Fruit fly (Drosophila melanogaster) whole organism, embryonic: ENCODE data around the gene CG13609.

Source experiments
- Aef1 ChIP-seq: fragments of 200-800 bp; sonication (Bioruptor generic); IDR thresholded peaks from 3 replicates; pipeline ENCODE4 v1.3.6; 2022; ENCODE audit warnings: missing biosample characterization, missing genetic modification characterization
- Bdp1 ChIP-seq: fragments of 200-800 bp; sonication (Bioruptor generic); optimal IDR thresholded peaks from 3 replicates; lab custom pipeline; 2016; ENCODE audit warnings: missing biosample characterization, missing genetic modification characterization
- BtbVII ChIP-seq: fragments of 200-800 bp; sonication (Bioruptor generic); optimal IDR thresholded peaks from 3 replicates; lab custom pipeline; 2017; ENCODE audit warnings: missing biosample characterization, mild to moderate bottlenecking, missing genetic modification characterization
- CG10147 ChIP-seq: fragments of 200-800 bp; sonication (Bioruptor generic); optimal IDR thresholded peaks from 2 replicates; lab custom pipeline; 2019; ENCODE audit warnings: missing biosample characterization, mild to moderate bottlenecking, missing genetic modification characterization, moderate library complexity
- CG10321 ChIP-seq: fragments of 200-800 bp; sonication (Bioruptor generic); IDR thresholded peaks from 2 replicates; pipeline ENCODE4 v1.3.6; 2022; ENCODE audit warnings: missing biosample characterization, missing genetic modification characterization
- CG10366 ChIP-seq: fragments of 200-800 bp; sonication (Bioruptor generic); IDR thresholded peaks from 2 replicates; pipeline ENCODE4 v1.3.6; 2022; ENCODE audit warnings: missing biosample characterization, missing genetic modification characterization
- CG10462 ChIP-seq: fragments of 200-800 bp; sonication (Bioruptor generic); optimal IDR thresholded peaks from 2 replicates; lab custom pipeline; 2016; ENCODE audit warnings: missing biosample characterization, missing genetic modification characterization
- CG10654 ChIP-seq: fragments of 200-800 bp; sonication (Bioruptor generic); optimal IDR thresholded peaks from 2 replicates; lab custom pipeline; 2016; ENCODE audit warnings: missing biosample characterization, missing genetic modification characterization
- CG13894 ChIP-seq: fragments of 200-800 bp; sonication (Bioruptor generic); optimal IDR thresholded peaks from 3 replicates; lab custom pipeline; 2018; ENCODE audit warnings: missing biosample characterization, mild to moderate bottlenecking, missing genetic modification characterization, moderate library complexity
- CG14014 ChIP-seq: fragments of 200-800 bp; sonication (Bioruptor generic); IDR thresholded peaks from 2 replicates; pipeline ENCODE4 v1.3.6; 2022; ENCODE audit warnings: missing biosample characterization, missing genetic modification characterization
- CG1529 ChIP-seq: fragments of 200-800 bp; sonication (Bioruptor generic); optimal IDR thresholded peaks from 3 replicates; lab custom pipeline; 2018; ENCODE audit warnings: missing biosample characterization, missing genetic modification characterization
- CG15479 ChIP-seq: fragments of 200-800 bp; sonication (Bioruptor generic); optimal IDR thresholded peaks from 3 replicates; lab custom pipeline; 2019; ENCODE audit warnings: missing biosample characterization, mild to moderate bottlenecking, missing genetic modification characterization, moderate library complexity
- CG15514 ChIP-seq: fragments of 200-800 bp; sonication (Bioruptor generic); optimal IDR thresholded peaks from 3 replicates; lab custom pipeline; 2017; ENCODE audit warnings: missing biosample characterization, missing genetic modification characterization, mild to moderate bottlenecking, moderate library complexity, missing genetic modification reagents
- CG1647 ChIP-seq: fragments of 200-800 bp; sonication (Bioruptor generic); optimal IDR thresholded peaks from 3 replicates; lab custom pipeline; 2016; ENCODE audit warnings: missing biosample characterization, missing genetic modification characterization
- CG17912 ChIP-seq: fragments of 200-800 bp; sonication (Bioruptor generic); optimal IDR thresholded peaks from 2 replicates; lab custom pipeline; 2018; ENCODE audit warnings: missing biosample characterization, mild to moderate bottlenecking, missing genetic modification characterization
- CG2199 ChIP-seq: fragments of 200-800 bp; sonication (Bioruptor generic); IDR thresholded peaks from 3 replicates; pipeline ENCODE4 v1.3.6; 2022; ENCODE audit warnings: missing biosample characterization, missing genetic modification characterization
- CG31388 ChIP-seq: fragments of 200-800 bp; sonication (Bioruptor generic); optimal IDR thresholded peaks from 2 replicates; lab custom pipeline; 2016; ENCODE audit warnings: missing biosample characterization, missing genetic modification characterization
- CG31441 ChIP-seq: fragments of 200-800 bp; sonication (Bioruptor generic); IDR thresholded peaks from 2 replicates; pipeline ENCODE4 v1.3.6; 2022; ENCODE audit warnings: missing biosample characterization, missing genetic modification characterization
- CG33213 ChIP-seq: fragments of 200-800 bp; sonication (Bioruptor generic); optimal IDR thresholded peaks from 3 replicates; lab custom pipeline; 2016; ENCODE audit warnings: missing biosample characterization, missing genetic modification characterization
- CG34376 ChIP-seq: fragments of 200-800 bp; sonication (Bioruptor generic); optimal IDR thresholded peaks from 2 replicates; lab custom pipeline; 2018; ENCODE audit warnings: missing biosample characterization, mild to moderate bottlenecking, missing genetic modification characterization
- CG3726 ChIP-seq: fragments of 200-800 bp; sonication (Bioruptor generic); IDR thresholded peaks from 3 replicates; pipeline ENCODE4, ENCODE4 v1.3.6; 2022; ENCODE audit warnings: missing biosample characterization, missing genetic modification characterization
- CG42726 ChIP-seq: fragments of 200-800 bp; sonication (Bioruptor generic); IDR thresholded peaks from 2 replicates; pipeline ENCODE4 v1.3.6; 2022; ENCODE audit warnings: missing biosample characterization, missing genetic modification characterization; ENCODE audit not compliant: partially characterized antibody
- CG4282 ChIP-seq: fragments of 200-800 bp; sonication (Bioruptor generic); optimal IDR thresholded peaks from 2 replicates; lab custom pipeline; 2016; ENCODE audit warnings: missing biosample characterization, missing genetic modification characterization
- CG6654 ChIP-seq: fragments of 200-800 bp; sonication (Bioruptor generic); optimal IDR thresholded peaks from 2 replicates; lab custom pipeline; 2017; ENCODE audit warnings: missing biosample characterization, mild to moderate bottlenecking, missing genetic modification characterization
- CG6683 ChIP-seq: fragments of 200-800 bp; sonication (Bioruptor generic); optimal IDR thresholded peaks from 2 replicates; lab custom pipeline; 2017; ENCODE audit warnings: missing biosample characterization, mild to moderate bottlenecking, missing genetic modification characterization, missing genetic modification reagents
- CG7786 ChIP-seq: fragments of 200-800 bp; sonication (Bioruptor generic); optimal IDR thresholded peaks from 2 replicates; lab custom pipeline; 2016; ENCODE audit warnings: missing biosample characterization, missing genetic modification characterization
- CG7928 ChIP-seq: fragments of 200-800 bp; sonication (Bioruptor generic); optimal IDR thresholded peaks from 2 replicates; lab custom pipeline; 2017; ENCODE audit warnings: missing biosample characterization, mild to moderate bottlenecking, missing genetic modification characterization
- CG8359 ChIP-seq: fragments of 200-800 bp; sonication (Bioruptor generic); optimal IDR thresholded peaks from 2 replicates; lab custom pipeline; 2017; ENCODE audit warnings: missing biosample characterization, mild to moderate bottlenecking, missing genetic modification characterization, borderline replicate concordance
- Lpt ChIP-seq: fragments of >200 bp; optimal IDR thresholded peaks from 2 replicates; lab custom pipeline; 2018; ENCODE audit warnings: missing biosample characterization, missing genetic modification characterization
- Ptx1 ChIP-seq: fragments of 200-800 bp; sonication (Bioruptor generic); IDR thresholded peaks from 2 replicates; pipeline ENCODE4 v1.3.6; 2022; ENCODE audit warnings: missing biosample characterization, missing genetic modification characterization
- Spps ChIP-seq: fragments of 200-800 bp; sonication (Bioruptor generic); optimal IDR thresholded peaks from 2 replicates; lab custom pipeline; 2018; ENCODE audit warnings: missing biosample characterization, mild to moderate bottlenecking, missing genetic modification characterization
- Sry-β ChIP-seq: fragments of 200-800 bp; sonication (Bioruptor generic); optimal IDR thresholded peaks from 2 replicates; lab custom pipeline; 2018; ENCODE audit warnings: missing biosample characterization, mild to moderate bottlenecking, missing genetic modification characterization, moderate library complexity
- Tbp ChIP-seq: fragments of >200 bp; optimal IDR thresholded peaks from 2 replicates; lab custom pipeline; 2018; ENCODE audit warnings: missing biosample characterization, missing genetic modification characterization
- abd-A ChIP-seq: fragments of 200-800 bp; sonication (Bioruptor generic); optimal IDR thresholded peaks from 3 replicates; lab custom pipeline; 2019; ENCODE audit warnings: missing biosample characterization, mild to moderate bottlenecking, missing genetic modification characterization, moderate library complexity
- bab2 ChIP-seq: fragments of 200-800 bp; sonication (Bioruptor generic); optimal IDR thresholded peaks from 2 replicates; lab custom pipeline; 2016; ENCODE audit warnings: missing biosample characterization, missing genetic modification characterization
- bcd ChIP-seq: fragments of 200-800 bp; sonication (Bioruptor generic); optimal IDR thresholded peaks from 2 replicates; lab custom pipeline; 2017; ENCODE audit warnings: missing biosample characterization, mild to moderate bottlenecking, missing genetic modification characterization
- bigmax ChIP-seq: fragments of 200-800 bp; sonication (Bioruptor generic); optimal IDR thresholded peaks from 2 replicates; lab custom pipeline; 2018; ENCODE audit warnings: missing biosample characterization, mild to moderate bottlenecking, missing genetic modification characterization
- br ChIP-seq: fragments of >200 bp; optimal IDR thresholded peaks from 2 replicates; lab custom pipeline; 2017
- ci ChIP-seq: fragments of 200-800 bp; sonication (Bioruptor generic); IDR thresholded peaks from 3 replicates; pipeline ENCODE4 v1.3.6; 2022; ENCODE audit warnings: missing biosample characterization, missing genetic modification characterization
- croc ChIP-seq: fragments of 200-800 bp; sonication (Bioruptor generic); conservative IDR thresholded peaks from 3 replicates; pipeline ENCODE4 v1.3.6; 2022; ENCODE audit warnings: missing biosample characterization, missing genetic modification characterization
- cwo ChIP-seq: fragments of 200-800 bp; sonication (Bioruptor generic); optimal IDR thresholded peaks from 3 replicates; lab custom pipeline; 2017; ENCODE audit warnings: missing biosample characterization, missing genetic modification characterization, mild to moderate bottlenecking, moderate library complexity, missing genetic modification reagents
- fru ChIP-seq: fragments of >200 bp; optimal IDR thresholded peaks from 2 replicates; lab custom pipeline; 2017
- gcm ChIP-seq: fragments of 200-800 bp; sonication (Bioruptor generic); optimal IDR thresholded peaks from 2 replicates; lab custom pipeline; 2019; ENCODE audit warnings: missing biosample characterization, mild to moderate bottlenecking, missing genetic modification characterization, moderate library complexity
- ham ChIP-seq: fragments of 200-800 bp; sonication (Bioruptor generic); IDR thresholded peaks from 2 replicates; pipeline ENCODE4 v1.3.6; 2022; ENCODE audit warnings: missing biosample characterization, missing genetic modification characterization
- hth ChIP-seq: fragments of >200 bp; optimal IDR thresholded peaks from 2 replicates; lab custom pipeline; 2017; ENCODE audit warnings: inconsistent platforms
- inv ChIP-seq: fragments of 200-800 bp; sonication (Bioruptor generic); IDR thresholded peaks from 2 replicates; pipeline ENCODE4 v1.3.6; 2022; ENCODE audit warnings: missing biosample characterization, missing genetic modification characterization; ENCODE audit not compliant: partially characterized antibody
- kni ChIP-seq: fragments of 200-800 bp; sonication (Bioruptor generic); optimal IDR thresholded peaks from 3 replicates; lab custom pipeline; 2017; ENCODE audit warnings: mild to moderate bottlenecking, missing biosample characterization, missing genetic modification reagents, missing genetic modification characterization
- knrl ChIP-seq: fragments of 200-800 bp; sonication (Bioruptor generic); IDR thresholded peaks from 3 replicates; pipeline ENCODE4 v1.3.6; 2022; ENCODE audit warnings: missing biosample characterization, missing genetic modification characterization; ENCODE audit not compliant: partially characterized antibody
- nau ChIP-seq: fragments of 200-800 bp; sonication (Bioruptor generic); optimal IDR thresholded peaks from 3 replicates; lab custom pipeline; 2017; ENCODE audit warnings: missing biosample characterization, mild to moderate bottlenecking, missing genetic modification characterization, missing genetic modification reagents
- row ChIP-seq: fragments of 200-800 bp; sonication (Bioruptor generic); IDR thresholded peaks from 3 replicates; pipeline ENCODE4 v1.3.6; 2022; ENCODE audit warnings: missing biosample characterization, missing genetic modification characterization
- scrt ChIP-seq: fragments of 200-800 bp; sonication (Bioruptor generic); optimal IDR thresholded peaks from 2 replicates; lab custom pipeline; 2018; ENCODE audit warnings: missing biosample characterization, mild to moderate bottlenecking, missing genetic modification characterization, moderate library complexity
- trem ChIP-seq: fragments of 200-800 bp; optimal IDR thresholded peaks from 3 replicates; lab custom pipeline; 2019; ENCODE audit warnings: missing biosample characterization, mild to moderate bottlenecking, missing genetic modification characterization, moderate library complexity

CG13609 gene

dm6 chr3R:24188619-24189018 lies 38.2 kb upstream of the CG13609 start, which contains the start of gene CG5515 (continued):
- peak; percentile 54 for TF ChIP-seq trem (tag; lab: Kevin White, UChicago)
- TF ChIP-seq cwo (GFP tag; lab: Kevin White, UChicago): no peak
- peak; percentile 88 for TF ChIP-seq CG10366
- TF ChIP-seq Aef1 (GFP tag; lab: Robert Waterston, UW): peak; percentile 73
- no peak for TF ChIP-seq CG6654 (GFP tag; lab: Kevin White, UChicago)
- TF ChIP-seq CG10147 (GFP tag; lab: Kevin White, UChicago): no peak
- no peak; the same call in 1 of the 2 replicates for TF ChIP-seq CG31441 (GFP tag; lab: Robert Waterston, UW)
- peak; percentile 76 for TF ChIP-seq Bdp1 (GFP tag; lab: Kevin White, UChicago)
- no peak for TF ChIP-seq br
- peak; percentile 10; the same call in 1 of the 3 replicates for TF ChIP-seq CG3726 (GFP tag; lab: Robert Waterston, UW)
- TF ChIP-seq BtbVII (GFP tag; lab: Kevin White, UChicago): no peak
- peak; percentile 81 for TF ChIP-seq inv (GFP tag; lab: Robert Waterston, UW)
- TF ChIP-seq CG15514 (GFP tag; lab: Kevin White, UChicago): peak; percentile 45
- no peak for TF ChIP-seq Tbp (GFP tag; lab: Kevin White, UChicago)
- no peak for TF ChIP-seq fru (lab: Kevin White, UChicago)
- TF ChIP-seq CG4282: peak; percentile 78
- peak; percentile 61 for TF ChIP-seq CG10654 (GFP tag; lab: Kevin White, UChicago)
- TF ChIP-seq CG10321 (GFP tag; lab: Robert Waterston, UW): 0 out of 2 replicates have a peak, but pooled peaks have one; percentile 7
- TF ChIP-seq CG7928 (GFP tag; lab: Kevin White, UChicago): peak; percentile 2
- TF ChIP-seq CG1529 (GFP tag; lab: Kevin White, UChicago): no peak
- TF ChIP-seq Sry-β (GFP tag; lab: Kevin White, UChicago): no peak
- no peak for TF ChIP-seq abd-A (tag; lab: Kevin White, UChicago)
- TF ChIP-seq Ptx1 (GFP tag; lab: Robert Waterston, UW): peak; percentile 88
- TF ChIP-seq CG14014 (GFP tag; lab: Robert Waterston, UW): peak; percentile 70; the same call in 1 of the 2 replicates
- TF ChIP-seq CG10462 (GFP tag; lab: Kevin White, UChicago): no peak
- peak; percentile 64 for TF ChIP-seq bcd (GFP tag; lab: Kevin White, UChicago)
- TF ChIP-seq ci (GFP tag; lab: Robert Waterston, UW): peak; percentile 91
- peak; percentile 76; the same call in 2 of the 3 replicates for TF ChIP-seq croc (GFP tag; lab: Robert Waterston, UW)
- TF ChIP-seq ham (GFP tag; lab: Robert Waterston, UW): peak; percentile 54; the same call in 1 of the 2 replicates
- TF ChIP-seq CG8359 (GFP tag; lab: Kevin White, UChicago): no peak
- TF ChIP-seq CG31388 (GFP tag; lab: Kevin White, UChicago): no peak
- TF ChIP-seq Spps (tag; lab: Kevin White, UChicago): peak; percentile 20
- TF ChIP-seq Lpt (GFP tag; lab: Kevin White, UChicago): no peak
- peak; percentile 68 for TF ChIP-seq CG1647
- TF ChIP-seq knrl (GFP tag; lab: Robert Waterston, UW): peak; percentile 89
- peak; percentile 80 for TF ChIP-seq CG7786
- TF ChIP-seq bigmax (GFP tag; lab: Kevin White, UChicago): peak; percentile 67
- TF ChIP-seq CG2199 (GFP tag; lab: Robert Waterston, UW): no peak
- peak; percentile 27 for TF ChIP-seq CG6683 (GFP tag; lab: Kevin White, UChicago)
- no peak for TF ChIP-seq scrt (GFP tag; lab: Kevin White, UChicago)
- TF ChIP-seq CG15479 (GFP tag; lab: Kevin White, UChicago): no peak
- TF ChIP-seq bab2: peak; percentile 79
- no peak for TF ChIP-seq gcm (GFP tag; lab: Kevin White, UChicago)
- TF ChIP-seq CG42726: peak; percentile 53
- no peak for TF ChIP-seq nau (GFP tag; lab: Kevin White, UChicago)
- peak; percentile 3 for TF ChIP-seq kni (GFP tag; lab: Kevin White, UChicago)
- peak; percentile 74 for TF ChIP-seq CG33213 (GFP tag; lab: Kevin White, UChicago)
- no peak for TF ChIP-seq CG13894 (tag; lab: Kevin White, UChicago)
- no peak for TF ChIP-seq CG34376 (GFP tag; lab: Kevin White, UChicago)
- TF ChIP-seq CG17912: no peak
- no peak for TF ChIP-seq hth
- TF ChIP-seq row (GFP tag; lab: Robert Waterston, UW): peak; percentile 93
